Worm (Caenorhabditis elegans) whole organism, L3 larva: ENCODE results near the gene sms-3.

Source experiments
- R02D3.7 ChIP-seq: fragments of 150-350 bp; optimal IDR thresholded peaks from 2 replicates; lab custom pipeline; 2014; ENCODE audit warnings: missing biosample characterization, missing genetic modification characterization
- ZK546.5 ChIP-seq: sonication (generic microtip); optimal IDR thresholded peaks from 2 replicates; lab custom pipeline; 2017; ENCODE audit warnings: missing biosample characterization, missing genetic modification characterization
- ama-1 ChIP-seq: fragments of 150-350 bp; optimal IDR thresholded peaks from 2 replicates; lab custom pipeline; 2018
- ceh-28 ChIP-seq: fragments of 150-350 bp; optimal IDR thresholded peaks from 2 replicates; lab custom pipeline; 2014; ENCODE audit warnings: missing biosample characterization, missing genetic modification reagents, missing genetic modification characterization
- ceh-9 ChIP-seq: sonication (generic microtip); optimal IDR thresholded peaks from 2 replicates; lab custom pipeline; 2018; ENCODE audit warnings: missing biosample characterization, missing genetic modification characterization
- egl-5 ChIP-seq: fragments of 150-350 bp; optimal IDR thresholded peaks from 2 replicates; lab custom pipeline; 2017; ENCODE audit warnings: missing biosample characterization, missing genetic modification reagents, missing genetic modification characterization, inconsistent platforms
- elt-1 ChIP-seq: fragments of 150-350 bp; optimal IDR thresholded peaks from 2 replicates; lab custom pipeline; 2014; ENCODE audit warnings: missing biosample characterization, missing genetic modification characterization
- elt-2 ChIP-seq: sonication (generic microtip); optimal IDR thresholded peaks from 2 replicates; lab custom pipeline; 2016; ENCODE audit warnings: missing genetic modification reagents, mild to moderate bottlenecking, missing genetic modification characterization, missing compliant biosample characterization
- elt-3 ChIP-seq, 3 experiments: fragments of 150-350 bp in 1 of 3; sonication (generic microtip) in 2 of 3; optimal IDR thresholded peaks; 2 replicates in 2 of 3; 4 replicates in 1 of 3; lab custom pipeline; 2014 to 2017; ENCODE audit warnings: missing biosample characterization in 3 of 3, missing genetic modification characterization in 3 of 3
- eor-1 ChIP-seq, 2 experiments: fragments of 150-350 bp; optimal IDR thresholded peaks; 2 replicates each; lab custom pipeline; 2014 to 2018; ENCODE audit warnings: missing biosample characterization in 2 of 2, missing genetic modification characterization in 2 of 2
- fkh-10 ChIP-seq: sonication (generic microtip); optimal IDR thresholded peaks from 2 replicates; lab custom pipeline; 2017; ENCODE audit warnings: missing biosample characterization, missing genetic modification reagents, missing genetic modification characterization
- fkh-2 ChIP-seq: fragments of 150-350 bp; optimal IDR thresholded peaks from 2 replicates; lab custom pipeline; 2014; ENCODE audit warnings: missing biosample characterization, missing genetic modification reagents, missing genetic modification characterization
- fos-1 ChIP-seq: fragments of 150-350 bp; optimal IDR thresholded peaks from 2 replicates; lab custom pipeline; 2014; ENCODE audit warnings: missing biosample characterization, missing genetic modification characterization
- hmg-11 ChIP-seq: sonication (generic microtip); optimal IDR thresholded peaks from 2 replicates; lab custom pipeline; 2016; ENCODE audit warnings: missing genetic modification characterization, missing compliant biosample characterization
- jun-1 ChIP-seq: fragments of 150-350 bp; optimal IDR thresholded peaks from 2 replicates; lab custom pipeline; 2014; ENCODE audit warnings: missing biosample characterization, missing genetic modification reagents, missing genetic modification characterization
- lin-15B ChIP-seq: fragments of 150-350 bp; optimal IDR thresholded peaks from 2 replicates; lab custom pipeline; 2014; ENCODE audit warnings: missing biosample characterization, missing genetic modification characterization
- lin-39 ChIP-seq: fragments of 150-350 bp; optimal IDR thresholded peaks from 2 replicates; lab custom pipeline; 2018; ENCODE audit warnings: missing biosample characterization, missing genetic modification reagents, missing genetic modification characterization
- lsy-12 ChIP-seq: sonication (generic microtip); optimal IDR thresholded peaks from 2 replicates; lab custom pipeline; 2016; ENCODE audit warnings: mild to moderate bottlenecking, missing genetic modification characterization, missing compliant biosample characterization
- mdl-1 ChIP-seq: fragments of 150-350 bp; optimal IDR thresholded peaks from 2 replicates; lab custom pipeline; 2014; ENCODE audit warnings: missing biosample characterization, missing genetic modification characterization
- mml-1 ChIP-seq: fragments of 150-350 bp; sonication (generic microtip); optimal IDR thresholded peaks from 3 replicates; lab custom pipeline; 2014; ENCODE audit warnings: missing biosample characterization, missing genetic modification characterization
- nfya-1 ChIP-seq: sonication (generic microtip); optimal IDR thresholded peaks from 2 replicates; lab custom pipeline; 2017; ENCODE audit warnings: missing genetic modification characterization, mild to moderate bottlenecking, missing compliant biosample characterization, antibody characterized with exemption, moderate library complexity; ENCODE audit not compliant: insufficient read depth
- nhr-12 ChIP-seq: fragments of 150-350 bp; optimal IDR thresholded peaks from 2 replicates; lab custom pipeline; 2014; ENCODE audit warnings: missing biosample characterization, missing genetic modification characterization
- nhr-23 ChIP-seq: fragments of 150-350 bp; optimal IDR thresholded peaks from 2 replicates; lab custom pipeline; 2014; ENCODE audit warnings: missing biosample characterization, missing genetic modification reagents, missing genetic modification characterization
- nhr-237 ChIP-seq: fragments of 150-350 bp; optimal IDR thresholded peaks from 2 replicates; lab custom pipeline; 2014; ENCODE audit warnings: missing biosample characterization, missing genetic modification characterization
- nhr-25 ChIP-seq: sonication (generic microtip); optimal IDR thresholded peaks from 2 replicates; lab custom pipeline; 2017; ENCODE audit warnings: missing biosample characterization, missing genetic modification characterization
- nhr-28 ChIP-seq: fragments of 150-350 bp; optimal IDR thresholded peaks from 2 replicates; lab custom pipeline; 2014; ENCODE audit warnings: missing biosample characterization, missing genetic modification characterization
- nhr-43 ChIP-seq: sonication (generic microtip); optimal IDR thresholded peaks from 2 replicates; lab custom pipeline; 2016; ENCODE audit warnings: mild to moderate bottlenecking, missing genetic modification characterization, missing compliant biosample characterization; ENCODE audit not compliant: poor library complexity, severe bottlenecking
- nhr-76 ChIP-seq: fragments of 150-350 bp; sonication (generic microtip); optimal IDR thresholded peaks from 5 replicates; lab custom pipeline; 2014; ENCODE audit warnings: missing biosample characterization, missing genetic modification characterization
- pha-4 ChIP-seq: fragments of 150-350 bp; optimal IDR thresholded peaks from 2 replicates; lab custom pipeline; 2014; ENCODE audit warnings: missing biosample characterization, missing genetic modification reagents, missing genetic modification characterization
- pqm-1 ChIP-seq: fragments of 150-350 bp; optimal IDR thresholded peaks from 2 replicates; lab custom pipeline; 2017; ENCODE audit warnings: missing biosample characterization, missing genetic modification characterization, inconsistent platforms
- sea-2 ChIP-seq: fragments of 150-350 bp; sonication (generic microtip); optimal IDR thresholded peaks from 4 replicates; lab custom pipeline; 2014; ENCODE audit warnings: missing biosample characterization, missing genetic modification reagents, missing genetic modification characterization
- skn-1 ChIP-seq: fragments of 150-350 bp; optimal IDR thresholded peaks from 2 replicates; lab custom pipeline; 2014; ENCODE audit warnings: missing biosample characterization, missing genetic modification characterization
- tbx-2 ChIP-seq: sonication (generic microtip); optimal IDR thresholded peaks from 2 replicates; lab custom pipeline; 2016; ENCODE audit warnings: mild to moderate bottlenecking, missing genetic modification characterization, missing compliant biosample characterization
- unc-39 ChIP-seq: sonication (generic microtip); optimal IDR thresholded peaks from 4 replicates; lab custom pipeline; 2017; ENCODE audit warnings: missing biosample characterization, missing genetic modification characterization
- unc-62 ChIP-seq: fragments of 150-350 bp; sonication (generic microtip); optimal IDR thresholded peaks from 4 replicates; lab custom pipeline; 2014; ENCODE audit warnings: missing biosample characterization, missing genetic modification reagents, missing genetic modification characterization
- zag-1 ChIP-seq: fragments of 150-350 bp; optimal IDR thresholded peaks from 2 replicates; lab custom pipeline; 2014; ENCODE audit warnings: missing biosample characterization, missing genetic modification characterization

sms-3 gene

ce11 chrIII:1626524-1626923, 25.6 kb upstream of the sms-3 start, which contains the start of gene Y22D7AL.4:
Gene Y22D7AL.4 (plus strand): TSS chrIII:1626632.
- TF ChIP-seq pha-4 (tag; lab: Kevin White, UChicago) (no peak), nhr-25 (tag; lab: Kevin White, UChicago) (no peak), zag-1 (tag; lab: Kevin White, UChicago) (no peak), hmg-11 (tag; lab: Kevin White, UChicago) (no peak), lsy-12 (tag; lab: Kevin White, UChicago) (no peak), nhr-237 (tag; lab: Kevin White, UChicago) (no peak), ZK546.5 (tag; lab: Kevin White, UChicago) (no peak), nfya-1 (no peak), ceh-9 (tag; lab: Kevin White, UChicago) (no peak), fos-1 (tag; lab: Kevin White, UChicago) (no peak), nhr-28 (tag; lab: Kevin White, UChicago) (no peak), elt-2 (tag; lab: Kevin White, UChicago) (no peak), nhr-76 (tag; lab: Kevin White, UChicago) (no peak), unc-39 (tag; lab: Kevin White, UChicago) (no peak)

DNA sequence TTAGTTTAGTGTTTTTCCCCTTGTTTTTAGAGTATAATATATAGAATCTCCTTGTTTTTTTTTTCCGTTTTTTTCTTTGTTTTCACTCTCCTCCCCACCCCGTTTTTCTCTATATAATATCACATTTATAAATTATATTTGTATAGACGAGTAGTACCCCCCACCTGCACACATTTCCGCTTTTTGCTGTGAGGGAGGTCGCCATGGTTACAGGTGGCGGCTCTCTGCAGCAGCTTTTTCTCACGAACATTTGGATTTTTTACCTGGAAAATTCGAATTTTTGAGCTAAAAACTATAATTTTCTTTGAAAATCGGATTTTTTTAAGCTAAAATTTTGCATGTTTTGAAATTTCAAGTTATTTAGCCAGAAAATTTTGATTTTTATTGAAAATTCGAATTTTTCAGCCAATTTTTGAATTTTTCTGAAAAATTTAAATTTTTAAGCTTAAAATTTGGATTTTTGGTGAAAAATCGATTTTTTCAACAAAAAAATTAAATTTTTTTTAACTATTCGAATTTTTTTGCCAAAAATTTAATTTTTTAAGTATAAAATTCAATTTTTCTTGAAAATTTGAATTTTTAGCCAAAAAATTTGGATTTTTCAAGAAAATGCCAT, 24.8 kb upstream of the sms-3 start:
- no peak for TF ChIP-seq nhr-25 (tag; lab: Kevin White, UChicago)
- no peak for TF ChIP-seq nhr-23 (tag; lab: Kevin White, UChicago)
- TF ChIP-seq fkh-2 = no peak
- no peak for TF ChIP-seq lin-15B (tag; lab: Kevin White, UChicago)
- TF ChIP-seq R02D3.7 (tag; lab: Kevin White, UChicago) = no peak
- no peak for TF ChIP-seq egl-5 (tag; lab: Kevin White, UChicago)
- no peak for TF ChIP-seq jun-1 (tag; lab: Kevin White, UChicago)
- TF ChIP-seq elt-1 (tag; lab: Kevin White, UChicago) = no peak
- no peak for TF ChIP-seq mdl-1 (tag; lab: Kevin White, UChicago)

ce11 chrIII:1622329-1622728, 21.4 kb upstream of the sms-3 start:
- TF ChIP-seq fkh-10 (GFP tag; lab: Kevin White, UChicago) = no peak
- peak; percentile 14 for TF ChIP-seq ceh-28 (tag; lab: Kevin White, UChicago)
- TF ChIP-seq nhr-237 (tag; lab: Kevin White, UChicago) = no peak
- no peak for TF ChIP-seq eor-1 (tag; optimal IDR thresholded peaks at IDR 0.05; lab: Kevin White, UChicago)
- no peak for TF ChIP-seq ceh-9 (tag; lab: Kevin White, UChicago)
- TF ChIP-seq sea-2 (GFP tag; lab: Kevin White, UChicago) = no peak
- peak; percentile 39 for TF ChIP-seq pqm-1
- peak; percentile 74 for TF ChIP-seq elt-2 (tag; lab: Kevin White, UChicago)
- TF ChIP-seq ZK546.5 (tag; lab: Kevin White, UChicago) = no peak
- no peak for TF ChIP-seq unc-62 (GFP tag; lab: Kevin White, UChicago)
- TF ChIP-seq mdl-1 (tag; lab: Kevin White, UChicago) = no peak
- no peak for TF ChIP-seq skn-1 (tag; lab: Kevin White, UChicago)
- TF ChIP-seq nfya-1 = peak; percentile 41
- no peak for TF ChIP-seq R02D3.7 (tag; lab: Kevin White, UChicago)
- TF ChIP-seq mml-1 (tag; lab: Kevin White, UChicago) = no peak
- TF ChIP-seq tbx-2 = no peak
- no peak for TF ChIP-seq elt-3 (tag; optimal IDR thresholded peaks at IDR 0.05; lab: Kevin White, UChicago)
- no peak for TF ChIP-seq nhr-12 (tag; lab: Kevin White, UChicago)

ce11 chrIII:1621330-1621729, 20.4 kb upstream of the sms-3 start:
- TF ChIP-seq nhr-43 (tag; lab: Kevin White, UChicago) (no peak), lin-39 (tag; lab: Kevin White, UChicago) (no peak), fos-1 (tag; lab: Kevin White, UChicago) (no peak), sea-2 (GFP tag; lab: Kevin White, UChicago) (no peak), ama-1 (lab: Kevin White, UChicago) (peak; percentile 15)
